Fruit fly (Drosophila melanogaster): ENCODE data around the gene CG42502.

CG42502 gene

DNA sequence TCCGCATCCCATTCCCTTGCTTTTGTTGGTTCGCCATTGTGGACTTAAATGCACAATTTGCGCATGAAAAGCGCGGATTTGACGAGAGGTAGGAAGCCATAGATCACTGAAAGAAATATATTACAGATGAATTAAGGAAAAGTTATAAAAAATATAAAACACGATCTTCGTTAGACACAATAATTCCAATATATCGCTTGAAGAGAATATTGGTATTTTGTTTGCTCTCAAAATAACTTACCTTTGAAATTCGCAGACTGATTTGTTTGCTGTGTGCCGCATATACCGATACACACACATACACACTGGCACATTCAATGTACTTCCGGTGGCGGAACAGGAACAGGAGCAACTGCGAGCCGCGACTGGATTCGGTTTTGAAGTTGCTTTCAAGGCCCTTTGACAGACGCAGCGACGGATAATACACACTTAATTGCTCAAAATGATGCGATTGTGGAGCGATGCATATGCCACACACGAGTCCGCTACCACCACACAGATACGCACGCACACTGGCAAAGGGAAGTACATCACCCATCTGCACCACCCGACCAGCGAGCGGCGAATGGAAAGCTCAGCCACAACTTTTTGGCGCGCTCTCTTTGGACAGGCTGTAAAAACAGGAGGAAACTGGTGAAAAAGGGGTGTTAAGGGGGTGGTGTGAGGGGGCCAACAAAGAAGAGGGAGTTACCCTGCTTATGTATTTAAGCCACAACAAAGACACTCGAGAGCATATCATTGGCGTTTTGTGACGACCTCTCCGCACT lies 5.2 kb downstream of the CG42502 start (continued):
- TF ChIP-seq stc (GFP tag; IDR thresholded peaks at IDR 0.05) (no peak), Bgb (GFP tag; IDR thresholded peaks at IDR 0.05; ENCODE audit: partially characterized antibody) (no peak), trem (tag; optimal IDR thresholded peaks at IDR 0.05) (no peak), CG4282 (GFP tag; optimal IDR thresholded peaks at IDR 0.05) (no peak), CG31441 (GFP tag; IDR thresholded peaks at IDR 0.05) (no peak), Gug (GFP tag; IDR thresholded peaks at IDR 0.05) (0 out of 4 replicates have a peak, but pooled peaks have one; percentile 27), dmrt11E (tag; optimal IDR thresholded peaks at IDR 0.05) (peak; percentile 26), Blimp-1 (GFP tag; optimal IDR thresholded peaks at IDR 0.05) (no peak), H15 (GFP tag; IDR thresholded peaks at IDR 0.05) (no peak), Lim3 (GFP tag; IDR thresholded peaks at IDR 0.05) (no peak), E2f2 (GFP tag; IDR thresholded peaks at IDR 0.05) (0 out of 2 replicates have a peak, but pooled peaks have one; percentile 9), CG30020 (tag; optimal IDR thresholded peaks at IDR 0.05) (no peak), CG1602 (GFP tag; optimal IDR thresholded peaks at IDR 0.05) (no peak), CG16779 (GFP tag; IDR thresholded peaks at IDR 0.05) (no peak), Trl (optimal IDR thresholded peaks at IDR 0.05) (no peak), Trl (GFP tag; optimal IDR thresholded peaks at IDR 0.05) (no peak), pzg (GFP tag; optimal IDR thresholded peaks at IDR 0.05) (no peak), CG14667 (GFP tag; IDR thresholded peaks at IDR 0.05) (no peak), Ptx1 (GFP tag; IDR thresholded peaks at IDR 0.05) (no peak), Ets65A (GFP tag) (peak; percentile 38), slou (GFP tag; optimal IDR thresholded peaks at IDR 0.05) (no peak), Ravus (GFP tag; IDR thresholded peaks at IDR 0.05) (no peak), wor (GFP tag; IDR thresholded peaks at IDR 0.05) (no peak), sqz (GFP tag; optimal IDR thresholded peaks at IDR 0.05) (no peak), CG13123 (GFP tag; optimal IDR thresholded peaks at IDR 0.05) (no peak), CG7963 (GFP tag; IDR thresholded peaks at IDR 0.05; ENCODE audit: partially characterized antibody) (no peak), gem (tag; optimal IDR thresholded peaks at IDR 0.05) (peak; percentile 39), Bdp1 (GFP tag; optimal IDR thresholded peaks at IDR 0.05) (no peak), eyg (GFP tag; optimal IDR thresholded peaks at IDR 0.05) (no peak), mam (GFP tag; optimal IDR thresholded peaks at IDR 0.05) (no peak), CG9609 (GFP tag; optimal IDR thresholded peaks at IDR 0.05) (no peak), CG2712 (tag; optimal IDR thresholded peaks at IDR 0.05) (peak; percentile 31), CG8924 (tag; optimal IDR thresholded peaks at IDR 0.05) (no peak), da (GFP tag; optimal IDR thresholded peaks at IDR 0.05) (no peak), row (GFP tag; IDR thresholded peaks at IDR 0.05) (peak; percentile 26; the same call in 1 of the 3 replicates), Drgx (GFP tag; IDR thresholded peaks at IDR 0.05) (no peak), wdn (GFP tag; IDR thresholded peaks at IDR 0.05) (no peak), CG7987 (GFP tag; optimal IDR thresholded peaks at IDR 0.05) (no peak), CG34422 (GFP tag; IDR thresholded peaks at IDR 0.05) (no peak), bsh (GFP tag; optimal IDR thresholded peaks at IDR 0.05) (peak in 1 of 2 experiments; percentile 22), CG8388 (GFP tag; optimal IDR thresholded peaks at IDR 0.05) (no peak), jigr1 (GFP tag; IDR thresholded peaks at IDR 0.05) (no peak), CG7786 (GFP tag; optimal IDR thresholded peaks at IDR 0.05) (no peak), CG8089 (GFP tag; optimal IDR thresholded peaks at IDR 0.05) (no peak), ci (GFP tag; IDR thresholded peaks at IDR 0.05) (no peak), Deaf1 (tag; optimal IDR thresholded peaks at IDR 0.05) (no peak), en (GFP tag; optimal IDR thresholded peaks at IDR 0.05) (no peak), zfh1 (GFP tag; IDR thresholded peaks at IDR 0.05) (0 out of 3 replicates have a peak, but pooled peaks have one; percentile 13), sens (GFP tag) (peak; percentile 77), ato (GFP tag; IDR thresholded peaks at IDR 0.05; ENCODE audit: partially characterized antibody) (no peak), Ets97D (GFP tag; optimal IDR thresholded peaks at IDR 0.05) (no peak)
